Fruit fly (Drosophila melanogaster) whole organism, embryonic: ENCODE data around the gene CG34461.

Experiments used
- Ada2b ChIP-seq: fragments of 200-800 bp; sonication (Bioruptor generic); IDR thresholded peaks from 2 replicates; pipeline ENCODE4 v1.3.6; 2022; ENCODE audit warnings: missing biosample characterization, missing genetic modification characterization
- Atf6 ChIP-seq: fragments of 200-800 bp; sonication (Bioruptor generic); IDR thresholded peaks from 2 replicates; pipeline ENCODE4 v1.3.6; 2022; ENCODE audit warnings: missing biosample characterization, missing genetic modification characterization
- Awh ChIP-seq: fragments of 200-800 bp; sonication (Bioruptor generic); IDR thresholded peaks from 2 replicates; pipeline ENCODE4, ENCODE4 v1.3.6; 2022; ENCODE audit warnings: missing biosample characterization, missing genetic modification characterization
- CG11723 ChIP-seq: fragments of 200-800 bp; sonication (Bioruptor generic); optimal IDR thresholded peaks from 2 replicates; lab custom pipeline; 2017; ENCODE audit warnings: missing biosample characterization, mild to moderate bottlenecking, missing genetic modification characterization
- CG1233 ChIP-seq: fragments of 200-800 bp; sonication (Bioruptor generic); optimal IDR thresholded peaks from 4 replicates; lab custom pipeline; 2018; ENCODE audit warnings: missing biosample characterization, mild to moderate bottlenecking, missing genetic modification characterization
- CG12391 ChIP-seq: fragments of 200-800 bp; sonication (Bioruptor generic); optimal IDR thresholded peaks from 3 replicates; lab custom pipeline; 2018; ENCODE audit warnings: missing biosample characterization, mild to moderate bottlenecking, missing genetic modification characterization, moderate library complexity
- CG1647 ChIP-seq: fragments of 200-800 bp; sonication (Bioruptor generic); optimal IDR thresholded peaks from 3 replicates; lab custom pipeline; 2016; ENCODE audit warnings: missing biosample characterization, missing genetic modification characterization
- CG1832 ChIP-seq: fragments of 200-800 bp; sonication (Bioruptor generic); optimal IDR thresholded peaks from 2 replicates; lab custom pipeline; 2017; ENCODE audit warnings: missing biosample characterization, mild to moderate bottlenecking, missing genetic modification characterization, inconsistent platforms
- CG31441 ChIP-seq: fragments of 200-800 bp; sonication (Bioruptor generic); IDR thresholded peaks from 2 replicates; pipeline ENCODE4 v1.3.6; 2022; ENCODE audit warnings: missing biosample characterization, missing genetic modification characterization
- CG4360 ChIP-seq: fragments of 200-800 bp; sonication (Bioruptor generic); IDR thresholded peaks from 2 replicates; pipeline ENCODE4 v1.3.6; 2022; ENCODE audit warnings: missing biosample characterization, missing genetic modification characterization
- CG6765 ChIP-seq: fragments of 200-800 bp; sonication (Bioruptor generic); optimal IDR thresholded peaks from 3 replicates; lab custom pipeline; 2017; ENCODE audit warnings: missing biosample characterization, mild to moderate bottlenecking, missing genetic modification characterization
- CG7839 ChIP-seq: fragments of 200-800 bp; sonication (Bioruptor generic); optimal IDR thresholded peaks from 3 replicates; lab custom pipeline; 2018; ENCODE audit warnings: missing biosample characterization, mild to moderate bottlenecking, missing genetic modification characterization, moderate library complexity
- CG7963 ChIP-seq: fragments of 200-800 bp; sonication (Bioruptor generic); IDR thresholded peaks from 3 replicates; pipeline ENCODE4 v1.3.6; 2022; ENCODE audit warnings: missing biosample characterization, missing genetic modification characterization; ENCODE audit not compliant: partially characterized antibody
- CG7987 ChIP-seq: fragments of 200-800 bp; sonication (Bioruptor generic); optimal IDR thresholded peaks from 2 replicates; lab custom pipeline; 2018; ENCODE audit warnings: missing biosample characterization, mild to moderate bottlenecking, missing genetic modification characterization, moderate library complexity
- CG8290 ChIP-seq, 3 experiments: fragments of 200-800 bp; sonication (Bioruptor generic); optimal IDR thresholded peaks; 2 replicates each; lab custom pipeline; 2016 to 2019; ENCODE audit warnings: missing biosample characterization in 3 of 3, missing genetic modification characterization in 3 of 3, mild to moderate bottlenecking in 2 of 3, moderate library complexity in 1 of 3
- CG8765 ChIP-seq: fragments of 200-800 bp; sonication (Bioruptor generic); IDR thresholded peaks from 2 replicates; pipeline ENCODE4 v1.3.6; 2022; ENCODE audit warnings: missing biosample characterization, missing genetic modification characterization
- CG8924 ChIP-seq: fragments of 200-800 bp; optimal IDR thresholded peaks from 3 replicates; lab custom pipeline; 2019; ENCODE audit warnings: missing biosample characterization, mild to moderate bottlenecking, missing genetic modification characterization, moderate library complexity
- CG9609 ChIP-seq: fragments of 200-800 bp; sonication (Bioruptor generic); optimal IDR thresholded peaks from 3 replicates; lab custom pipeline; 2016; ENCODE audit warnings: missing biosample characterization, missing genetic modification characterization
- CHES-1-like ChIP-seq: fragments of 200-800 bp; sonication (Bioruptor generic); optimal IDR thresholded peaks from 2 replicates; lab custom pipeline; 2016; ENCODE audit warnings: missing biosample characterization, missing genetic modification characterization
- Chrac-16 ChIP-seq: fragments of 200-800 bp; sonication (Bioruptor generic); optimal IDR thresholded peaks from 3 replicates; lab custom pipeline; 2016; ENCODE audit warnings: missing biosample characterization, missing genetic modification characterization
- Dad ChIP-seq: fragments of 200-800 bp; sonication (Bioruptor generic); optimal IDR thresholded peaks from 3 replicates; lab custom pipeline; 2016; ENCODE audit warnings: missing biosample characterization, missing genetic modification characterization
- Dll ChIP-seq: fragments of 200-800 bp; sonication (Bioruptor generic); IDR thresholded peaks from 4 replicates; pipeline ENCODE4 v1.3.6; 2022; ENCODE audit warnings: missing biosample characterization, missing genetic modification characterization; ENCODE audit not compliant: partially characterized antibody
- Elba2 ChIP-seq: fragments of 200-800 bp; sonication (Bioruptor generic); optimal IDR thresholded peaks from 3 replicates; lab custom pipeline; 2016; ENCODE audit warnings: missing biosample characterization, missing genetic modification characterization
- Fer1 ChIP-seq: fragments of 200-800 bp; sonication (Bioruptor generic); optimal IDR thresholded peaks from 2 replicates; lab custom pipeline; 2017; ENCODE audit warnings: missing biosample characterization, mild to moderate bottlenecking, missing genetic modification characterization
- Fer3 ChIP-seq: fragments of 200-800 bp; sonication (Bioruptor generic); optimal IDR thresholded peaks from 2 replicates; lab custom pipeline; 2018; ENCODE audit warnings: missing biosample characterization, mild to moderate bottlenecking, missing genetic modification characterization, moderate library complexity
- GATAe ChIP-seq: fragments of 200-800 bp; sonication (Bioruptor generic); conservative IDR thresholded peaks from 2 replicates; pipeline ENCODE4 v1.3.6; 2022; ENCODE audit warnings: missing biosample characterization, missing genetic modification characterization
- Gug ChIP-seq: fragments of 200-800 bp; sonication (Bioruptor generic); IDR thresholded peaks from 4 replicates; pipeline ENCODE4 v1.3.6; 2022; ENCODE audit warnings: missing biosample characterization, missing genetic modification characterization
- Meics ChIP-seq: fragments of 200-800 bp; sonication (Bioruptor generic); optimal IDR thresholded peaks from 2 replicates; lab custom pipeline; 2017; ENCODE audit warnings: missing biosample characterization, mild to moderate bottlenecking, missing genetic modification characterization
- Nf-YA ChIP-seq: fragments of 200-800 bp; sonication (Bioruptor generic); IDR thresholded peaks from 2 replicates; pipeline ENCODE4 v1.3.6; 2022; ENCODE audit warnings: missing biosample characterization, missing genetic modification characterization
- Oli ChIP-seq: fragments of 200-800 bp; sonication (Bioruptor generic); optimal IDR thresholded peaks from 2 replicates; lab custom pipeline; 2018; ENCODE audit warnings: missing biosample characterization, mild to moderate bottlenecking, missing genetic modification characterization, moderate library complexity
- ase ChIP-seq: fragments of 200-800 bp; sonication (Bioruptor generic); IDR thresholded peaks from 3 replicates; pipeline ENCODE4 v1.3.6; 2022; ENCODE audit warnings: missing biosample characterization, missing genetic modification characterization
- croc ChIP-seq: fragments of 200-800 bp; sonication (Bioruptor generic); conservative IDR thresholded peaks from 3 replicates; pipeline ENCODE4 v1.3.6; 2022; ENCODE audit warnings: missing biosample characterization, missing genetic modification characterization
- dati ChIP-seq: fragments of 200-800 bp; sonication (Bioruptor generic); IDR thresholded peaks from 2 replicates; pipeline ENCODE4 v1.3.6; 2022; ENCODE audit warnings: missing biosample characterization, missing genetic modification characterization
- dpn ChIP-seq, 2 experiments: fragments of 200-800 bp; sonication (Bioruptor generic); optimal IDR thresholded peaks; 3 replicates each; lab custom pipeline; 2016; ENCODE audit warnings: missing biosample characterization in 2 of 2, missing genetic modification characterization in 2 of 2
- esg ChIP-seq: fragments of 200-800 bp; sonication (Bioruptor generic); conservative IDR thresholded peaks from 2 replicates; pipeline ENCODE4 v1.3.6; 2022; ENCODE audit warnings: missing biosample characterization, missing genetic modification characterization
- eyg ChIP-seq: fragments of 200-800 bp; sonication (Bioruptor generic); optimal IDR thresholded peaks from 3 replicates; lab custom pipeline; 2016; ENCODE audit warnings: missing biosample characterization, missing genetic modification characterization
- fd102C ChIP-seq: fragments of 200-800 bp; sonication (Bioruptor generic); optimal IDR thresholded peaks from 2 replicates; lab custom pipeline; 2018; ENCODE audit warnings: missing biosample characterization, mild to moderate bottlenecking, missing genetic modification characterization, moderate library complexity
- fd64A ChIP-seq: fragments of 200-800 bp; sonication (Bioruptor generic); optimal IDR thresholded peaks from 3 replicates; lab custom pipeline; 2018; ENCODE audit warnings: missing biosample characterization, mild to moderate bottlenecking, missing genetic modification characterization
- fd96Cb ChIP-seq: fragments of 200-800 bp; sonication (Bioruptor generic); optimal IDR thresholded peaks from 2 replicates; lab custom pipeline; 2018; ENCODE audit warnings: missing biosample characterization, mild to moderate bottlenecking, missing genetic modification characterization, moderate library complexity
- fru ChIP-seq: fragments of >200 bp; optimal IDR thresholded peaks from 2 replicates; lab custom pipeline; 2017
- kni ChIP-seq: fragments of 200-800 bp; sonication (Bioruptor generic); optimal IDR thresholded peaks from 3 replicates; lab custom pipeline; 2017; ENCODE audit warnings: mild to moderate bottlenecking, missing biosample characterization, missing genetic modification reagents, missing genetic modification characterization
- lbe ChIP-seq: fragments of 200-800 bp; sonication (Bioruptor generic); optimal IDR thresholded peaks from 2 replicates; lab custom pipeline; 2016; ENCODE audit warnings: missing biosample characterization, mild to moderate bottlenecking, missing genetic modification characterization
- lov ChIP-seq, 2 experiments: fragments of 200-800 bp in 1 of 2; fragments of >200 bp in 1 of 2; sonication (Bioruptor generic) in 1 of 2; IDR thresholded peaks in 1 of 2; optimal IDR thresholded peaks in 1 of 2; 2 replicates in 1 of 2; 3 replicates in 1 of 2; pipeline versions ENCODE4 v1.3.6 to Lab custom; 2017 to 2022; ENCODE audit warnings: missing biosample characterization in 1 of 2, missing genetic modification characterization in 1 of 2
- nmo ChIP-seq: fragments of 200-800 bp; sonication (Bioruptor generic); optimal IDR thresholded peaks from 2 replicates; lab custom pipeline; 2018; ENCODE audit warnings: missing biosample characterization, mild to moderate bottlenecking, missing genetic modification characterization, moderate library complexity
- peb ChIP-seq: fragments of 200-800 bp; sonication (Bioruptor generic); IDR thresholded peaks from 2 replicates; pipeline ENCODE4 v1.3.6; 2022; ENCODE audit warnings: missing biosample characterization, missing genetic modification characterization
- pita ChIP-seq: fragments of 200-800 bp; sonication (Bioruptor generic); optimal IDR thresholded peaks from 2 replicates; lab custom pipeline; 2017; ENCODE audit warnings: missing biosample characterization, mild to moderate bottlenecking, missing genetic modification characterization
- psq ChIP-seq: fragments of 200-800 bp; sonication (Bioruptor generic); optimal IDR thresholded peaks from 2 replicates; lab custom pipeline; 2017; ENCODE audit warnings: missing biosample characterization, missing genetic modification characterization
- sima ChIP-seq: fragments of 200-800 bp; sonication (Bioruptor generic); optimal IDR thresholded peaks from 2 replicates; lab custom pipeline; 2016; ENCODE audit warnings: missing biosample characterization, missing genetic modification characterization
- sna ChIP-seq: fragments of 200-800 bp; sonication (Bioruptor generic); IDR thresholded peaks from 2 replicates; pipeline ENCODE4 v1.3.6; 2022; ENCODE audit warnings: missing biosample characterization, missing genetic modification characterization; ENCODE audit not compliant: partially characterized antibody
- stwl ChIP-seq: fragments of 200-800 bp; sonication (Bioruptor generic); optimal IDR thresholded peaks from 3 replicates; lab custom pipeline; 2018; ENCODE audit warnings: missing biosample characterization, mild to moderate bottlenecking, missing genetic modification characterization, moderate library complexity
- vvl ChIP-seq: fragments of 200-800 bp; sonication (Bioruptor generic); IDR thresholded peaks from 2 replicates; pipeline ENCODE4 v1.3.6; 2022; ENCODE audit warnings: missing biosample characterization, missing genetic modification characterization

The CG34461 gene

DNA sequence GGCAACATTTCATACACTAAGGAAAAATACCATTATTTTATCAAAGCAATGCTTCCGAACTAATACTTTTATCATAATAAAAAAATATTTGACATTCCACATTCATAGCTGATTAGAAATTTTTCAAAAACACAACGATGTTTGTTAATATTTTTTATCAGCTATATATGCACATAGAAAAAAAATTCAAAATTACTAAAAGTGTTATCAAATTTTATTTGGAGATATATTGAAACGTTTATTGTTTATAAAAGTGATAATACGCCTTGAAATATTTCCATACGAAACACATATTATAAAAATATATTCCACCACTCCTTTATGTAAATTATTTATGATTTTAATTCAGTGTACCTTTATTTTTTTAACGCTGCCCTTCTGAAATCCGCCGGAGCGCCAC, 39.9 kb upstream of the CG34461 start:
- TF ChIP-seq Nf-YA (GFP tag; lab: Robert Waterston, UW) = no peak
- no peak for TF ChIP-seq pita
- TF ChIP-seq CHES-1-like (GFP tag; lab: Kevin White, UChicago) = no peak
- no peak for TF ChIP-seq fru (lab: Kevin White, UChicago)
- peak; percentile 14; the same call in 1 of the 2 replicates for TF ChIP-seq vvl (GFP tag; lab: Robert Waterston, UW)
- TF ChIP-seq CG1647 (GFP tag; lab: Kevin White, UChicago) = no peak
- no peak for TF ChIP-seq sima (GFP tag; lab: Kevin White, UChicago)
- no peak for TF ChIP-seq peb
- TF ChIP-seq CG7839 (tag; lab: Kevin White, UChicago) = peak; percentile 44
- TF ChIP-seq Atf6 (GFP tag; lab: Robert Waterston, UW) = no peak
- TF ChIP-seq dati (GFP tag; lab: Robert Waterston, UW) = no peak
- no peak for TF ChIP-seq stwl (tag; lab: Kevin White, UChicago)
- peak; percentile 1 for TF ChIP-seq Fer3 (tag; lab: Kevin White, UChicago)
- no peak for TF ChIP-seq Oli (tag; lab: Kevin White, UChicago)
- no peak for TF ChIP-seq CG8765
- 0 out of 2 replicates have a peak, but pooled peaks have one; percentile 16 for TF ChIP-seq CG31441 (GFP tag; lab: Robert Waterston, UW)
- TF ChIP-seq nmo (GFP tag; lab: Kevin White, UChicago) = peak; percentile 21
- TF ChIP-seq esg (GFP tag; lab: Robert Waterston, UW) = no peak
- TF ChIP-seq ase (GFP tag; lab: Robert Waterston, UW) = no peak
- no peak for TF ChIP-seq sna (GFP tag; lab: Robert Waterston, UW)
- TF ChIP-seq CG12391 (tag; lab: Kevin White, UChicago) = no peak
- TF ChIP-seq CG4360 (GFP tag; lab: Robert Waterston, UW) = no peak
- no peak for TF ChIP-seq CG8290 (GFP tag; optimal IDR thresholded peaks at IDR 0.05; lab: Kevin White, UChicago)
- TF ChIP-seq CG8290 (tag; optimal IDR thresholded peaks at IDR 0.05; lab: Kevin White, UChicago) = no peak
- TF ChIP-seq Dll (GFP tag; lab: Robert Waterston, UW) = no peak
- TF ChIP-seq Gug (GFP tag; lab: Robert Waterston, UW) = no peak
- no peak for TF ChIP-seq Chrac-16
- no peak for TF ChIP-seq fd102C (GFP tag; lab: Kevin White, UChicago)
- TF ChIP-seq kni (GFP tag; lab: Kevin White, UChicago) = no peak
- TF ChIP-seq CG7963 = no peak
- TF ChIP-seq eyg = no peak
- TF ChIP-seq Ada2b (GFP tag; lab: Robert Waterston, UW) = no peak
- no peak for TF ChIP-seq Fer1 (GFP tag; lab: Kevin White, UChicago)
- TF ChIP-seq Dad (GFP tag; lab: Kevin White, UChicago) = no peak
- no peak for TF ChIP-seq fd96Cb (tag; lab: Kevin White, UChicago)
- TF ChIP-seq croc (GFP tag; lab: Robert Waterston, UW) = no peak
- TF ChIP-seq fd64A (GFP tag; lab: Kevin White, UChicago) = no peak
- TF ChIP-seq dpn (GFP tag; optimal IDR thresholded peaks at IDR 0.05; lab: Kevin White, UChicago) = no peak
- no peak for TF ChIP-seq Elba2
- TF ChIP-seq Awh (GFP tag; lab: Robert Waterston, UW) = no peak
- TF ChIP-seq CG11723 = no peak
- no peak for TF ChIP-seq CG7987 (GFP tag; lab: Kevin White, UChicago)
- TF ChIP-seq CG1233 (GFP tag; lab: Kevin White, UChicago) = no peak
- no peak for TF ChIP-seq Meics (GFP tag; lab: Kevin White, UChicago)
- TF ChIP-seq CG8924 = no peak
- TF ChIP-seq CG1832 = no peak
- TF ChIP-seq psq (GFP tag; lab: Kevin White, UChicago) = no peak
- TF ChIP-seq lov (optimal IDR thresholded peaks at IDR 0.05; lab: Kevin White, UChicago) = no peak
- no peak for TF ChIP-seq lov (GFP tag; IDR thresholded peaks at IDR 0.05; lab: Robert Waterston, UW)
- TF ChIP-seq lbe (GFP tag; lab: Kevin White, UChicago) = no peak
- no peak for TF ChIP-seq CG9609 (GFP tag; lab: Kevin White, UChicago)
- TF ChIP-seq GATAe (GFP tag; lab: Robert Waterston, UW) = no peak
- no peak for TF ChIP-seq CG6765 (GFP tag; lab: Kevin White, UChicago)
